Worm (Caenorhabditis elegans) whole organism, young adult: ENCODE results near the gene F01F1.14.

ENCODE experiments used
- B0261.1 ChIP-seq: sonication (generic microtip); optimal IDR thresholded peaks from 2 replicates; lab custom pipeline; 2016; ENCODE audit warnings: mild to moderate bottlenecking, missing genetic modification characterization, moderate library complexity, missing compliant biosample characterization
- C06A6.2 ChIP-seq: fragments of 200-800 bp; sonication (Bioruptor generic); conservative IDR thresholded peaks from 2 replicates; pipeline ENCODE4 v1.3.6; 2022; ENCODE audit warnings: missing genetic modification characterization, missing compliant biosample characterization
- F22D6.2 ChIP-seq: sonication (generic microtip); optimal IDR thresholded peaks from 2 replicates; lab custom pipeline; 2016; ENCODE audit warnings: mild to moderate bottlenecking, missing genetic modification characterization, missing compliant biosample characterization
- F39B2.1 ChIP-seq: fragments of 200-800 bp; sonication (Bioruptor generic); IDR thresholded peaks from 2 replicates; pipeline ENCODE4 v1.3.6; 2022; ENCODE audit warnings: missing genetic modification reagents, missing genetic modification characterization, missing compliant biosample characterization
- K11D2.4 ChIP-seq: fragments of 200-800 bp; sonication (Bioruptor generic); IDR thresholded peaks from 2 replicates; pipeline ENCODE4 v1.3.6; 2022; ENCODE audit warnings: missing genetic modification reagents, missing genetic modification characterization, missing compliant biosample characterization
- T07F8.4 ChIP-seq: sonication (generic microtip); optimal IDR thresholded peaks from 2 replicates; lab custom pipeline; 2016; ENCODE audit warnings: mild to moderate bottlenecking, missing genetic modification characterization, moderate library complexity, missing compliant biosample characterization
- T26A5.8 ChIP-seq: sonication (generic microtip); optimal IDR thresholded peaks from 2 replicates; lab custom pipeline; 2016; ENCODE audit warnings: missing genetic modification characterization, missing compliant biosample characterization
- Y53F4B.3 ChIP-seq: fragments of 200-800 bp; sonication (Bioruptor generic); IDR thresholded peaks from 2 replicates; pipeline ENCODE4 v1.3.6; 2022; ENCODE audit warnings: missing genetic modification reagents, missing genetic modification characterization, missing compliant biosample characterization
- Y67H2A.10 ChIP-seq: fragments of 200-800 bp; sonication (Bioruptor generic); conservative IDR thresholded peaks from 2 replicates; pipeline ENCODE4 v1.3.6; 2022; ENCODE audit warnings: missing genetic modification reagents, missing genetic modification characterization, missing compliant biosample characterization
- Y79H2A.3 ChIP-seq: fragments of 200-800 bp; sonication (Bioruptor generic); conservative IDR thresholded peaks from 2 replicates; pipeline ENCODE4 v1.3.6; 2022; ENCODE audit warnings: missing genetic modification reagents, missing genetic modification characterization, missing compliant biosample characterization
- Y95B8A.8 ChIP-seq: fragments of 200-800 bp; sonication (Bioruptor generic); IDR thresholded peaks from 2 replicates; pipeline ENCODE4 v1.3.6; 2022; ENCODE audit warnings: missing genetic modification reagents, missing genetic modification characterization, missing compliant biosample characterization
- akir-1 ChIP-seq: fragments of 200-800 bp; sonication (Bioruptor generic); optimal IDR thresholded peaks from 2 replicates; lab custom pipeline; 2018; ENCODE audit warnings: mild to moderate bottlenecking, missing genetic modification characterization, moderate library complexity, missing compliant biosample characterization
- ama-1 ChIP-seq, 3 experiments: fragments of 150-350 bp in 1 of 3; sonication (generic microtip) in 2 of 3; optimal IDR thresholded peaks; 2 replicates each; lab custom pipeline; 2014 to 2018; ENCODE audit warnings: missing biosample characterization in 2 of 3, missing genetic modification characterization in 2 of 3, missing genetic modification reagents in 2 of 3
- aptf-3 ChIP-seq: fragments of 200-800 bp; sonication (Bioruptor generic); IDR thresholded peaks from 2 replicates; pipeline ENCODE4 v1.3.6; 2022; ENCODE audit warnings: missing genetic modification characterization, missing compliant biosample characterization
- attf-5 ChIP-seq: fragments of 200-800 bp; sonication (Bioruptor generic); optimal IDR thresholded peaks from 2 replicates; lab custom pipeline; 2018; ENCODE audit warnings: mild to moderate bottlenecking, missing genetic modification characterization, missing compliant biosample characterization
- cebp-1 ChIP-seq, 2 experiments: fragments of 200-800 bp in 1 of 2; sonication (Bioruptor generic) in 1 of 2; sonication (generic microtip) in 1 of 2; IDR thresholded peaks in 1 of 2; optimal IDR thresholded peaks in 1 of 2; 2 replicates each; pipeline versions ENCODE4 v1.3.6 to Lab custom; 2017 to 2022; ENCODE audit warnings: missing compliant biosample characterization in 2 of 2, missing genetic modification characterization in 2 of 2, mild to moderate bottlenecking in 1 of 2, missing genetic modification reagents in 1 of 2, moderate library complexity in 1 of 2
- ceh-27 ChIP-seq: fragments of 200-800 bp; sonication (Bioruptor generic); optimal IDR thresholded peaks from 2 replicates; lab custom pipeline; 2018; ENCODE audit warnings: mild to moderate bottlenecking, missing genetic modification characterization, moderate library complexity, missing compliant biosample characterization
- ceh-40 ChIP-seq: fragments of 200-800 bp; sonication (Bioruptor generic); IDR thresholded peaks from 2 replicates; pipeline ENCODE4 v1.3.6; 2022; ENCODE audit warnings: missing genetic modification characterization, missing compliant biosample characterization
- ceh-79 ChIP-seq: sonication (generic microtip); optimal IDR thresholded peaks from 2 replicates; lab custom pipeline; 2017; ENCODE audit warnings: mild to moderate bottlenecking, missing genetic modification characterization, missing compliant biosample characterization
- ceh-91 ChIP-seq: fragments of 200-800 bp; sonication (Bioruptor generic); IDR thresholded peaks from 2 replicates; pipeline ENCODE4 v1.3.6; 2022; ENCODE audit warnings: missing genetic modification reagents, missing genetic modification characterization, missing compliant biosample characterization
- die-1 ChIP-seq: sonication (generic microtip); optimal IDR thresholded peaks from 2 replicates; lab custom pipeline; 2016; ENCODE audit warnings: missing genotype, mild to moderate bottlenecking, missing genetic modification characterization, missing compliant biosample characterization
- efl-1 ChIP-seq: fragments of 150-350 bp; optimal IDR thresholded peaks from 2 replicates; lab custom pipeline; 2014; ENCODE audit warnings: missing biosample characterization, missing genetic modification reagents, missing genetic modification characterization
- egrh-3 ChIP-seq: fragments of 200-800 bp; sonication (Bioruptor generic); IDR thresholded peaks from 2 replicates; pipeline ENCODE4 v1.3.6; 2022; ENCODE audit warnings: missing genetic modification reagents, missing genetic modification characterization, missing compliant biosample characterization
- ets-4 ChIP-seq: fragments of 200-800 bp; sonication (Bioruptor generic); optimal IDR thresholded peaks from 2 replicates; lab custom pipeline; 2018; ENCODE audit warnings: mild to moderate bottlenecking, missing genetic modification characterization, missing compliant biosample characterization
- fkh-3 ChIP-seq: sonication (generic microtip); optimal IDR thresholded peaks from 2 replicates; lab custom pipeline; 2016; ENCODE audit warnings: mild to moderate bottlenecking, missing genetic modification characterization, missing compliant biosample characterization
- gei-17 ChIP-seq: fragments of 200-800 bp; sonication (Bioruptor generic); optimal IDR thresholded peaks from 2 replicates; lab custom pipeline; 2018; ENCODE audit warnings: mild to moderate bottlenecking, missing genetic modification characterization, missing compliant biosample characterization
- him-1 ChIP-seq: sonication (generic microtip); optimal IDR thresholded peaks from 2 replicates; lab custom pipeline; 2016; ENCODE audit warnings: missing genotype, missing genetic modification reagents, missing genetic modification characterization, missing compliant biosample characterization
- hlh-26 ChIP-seq: fragments of 200-800 bp; sonication (Bioruptor generic); conservative IDR thresholded peaks from 2 replicates; pipeline ENCODE4 v1.3.6; 2022; ENCODE audit warnings: missing genetic modification reagents, missing genetic modification characterization, missing compliant biosample characterization
- hmg-1.2 ChIP-seq: fragments of 200-800 bp; sonication (Bioruptor generic); IDR thresholded peaks from 2 replicates; pipeline ENCODE4 v1.3.6; 2022; ENCODE audit warnings: missing genetic modification reagents, missing genetic modification characterization, missing compliant biosample characterization
- hmg-20 ChIP-seq: fragments of 200-800 bp; sonication (Bioruptor generic); IDR thresholded peaks from 2 replicates; pipeline ENCODE4 v1.3.6; 2022; ENCODE audit warnings: missing genetic modification reagents, missing genetic modification characterization, missing compliant biosample characterization
- let-526 ChIP-seq: fragments of 200-800 bp; sonication (Bioruptor generic); IDR thresholded peaks from 2 replicates; pipeline ENCODE4 v1.3.6; 2022; ENCODE audit warnings: missing genetic modification reagents, missing genetic modification characterization, missing compliant biosample characterization
- lin-54 ChIP-seq: fragments of 200-800 bp; sonication (Bioruptor generic); optimal IDR thresholded peaks from 2 replicates; lab custom pipeline; 2018; ENCODE audit warnings: mild to moderate bottlenecking, missing genetic modification characterization, missing compliant biosample characterization
- lir-1 ChIP-seq: fragments of 200-800 bp; sonication (Bioruptor generic); conservative IDR thresholded peaks from 2 replicates; pipeline ENCODE4 v1.3.6; 2022; ENCODE audit warnings: missing genetic modification reagents, missing genetic modification characterization, missing compliant biosample characterization
- madf-10 ChIP-seq: sonication (generic microtip); optimal IDR thresholded peaks from 2 replicates; lab custom pipeline; 2016; ENCODE audit warnings: mild to moderate bottlenecking, missing genetic modification characterization, missing compliant biosample characterization
- madf-3 ChIP-seq: fragments of 200-800 bp; sonication (Bioruptor generic); IDR thresholded peaks from 2 replicates; pipeline ENCODE4 v1.3.6; 2022; ENCODE audit warnings: missing genetic modification reagents, missing genetic modification characterization, missing compliant biosample characterization
- madf-6 ChIP-seq: fragments of 200-800 bp; sonication (Bioruptor generic); IDR thresholded peaks from 2 replicates; pipeline ENCODE4 v1.3.6; 2022; ENCODE audit warnings: missing genetic modification reagents, missing genetic modification characterization, missing compliant biosample characterization
- madf-8 ChIP-seq: fragments of 200-800 bp; sonication (Bioruptor generic); conservative IDR thresholded peaks from 2 replicates; pipeline ENCODE4 v1.3.6; 2022; ENCODE audit warnings: missing genetic modification reagents, missing genetic modification characterization, missing compliant biosample characterization
- mcd-1 ChIP-seq: fragments of 200-800 bp; sonication (Bioruptor generic); IDR thresholded peaks from 2 replicates; pipeline ENCODE4 v1.3.6; 2022; ENCODE audit warnings: missing genetic modification reagents, missing genetic modification characterization, missing compliant biosample characterization
- mes-4 ChIP-seq: sonication (generic microtip); optimal IDR thresholded peaks from 2 replicates; lab custom pipeline; 2016; ENCODE audit warnings: missing genotype, missing genetic modification characterization, missing compliant biosample characterization
- nfyb-1 ChIP-seq: fragments of 200-800 bp; sonication (Bioruptor generic); IDR thresholded peaks from 2 replicates; pipeline ENCODE4 v1.3.6; 2022; ENCODE audit warnings: missing genetic modification reagents, missing genetic modification characterization, missing compliant biosample characterization
- pbrm-1 ChIP-seq: fragments of 200-800 bp; sonication (Bioruptor generic); IDR thresholded peaks from 2 replicates; pipeline ENCODE4 v1.3.6; 2022; ENCODE audit warnings: missing genetic modification reagents, missing genetic modification characterization, missing compliant biosample characterization
- rcor-1 ChIP-seq: fragments of 200-800 bp; sonication (Bioruptor generic); IDR thresholded peaks from 2 replicates; pipeline ENCODE4 v1.3.6; 2022; ENCODE audit warnings: missing genetic modification reagents, missing genetic modification characterization, missing compliant biosample characterization
- snpc-1.1 ChIP-seq: sonication (generic microtip); optimal IDR thresholded peaks from 2 replicates; lab custom pipeline; 2017; ENCODE audit warnings: missing genetic modification characterization, mild to moderate bottlenecking, missing compliant biosample characterization, antibody characterized with exemption, moderate library complexity, missing genotype, missing genetic modification reagents; ENCODE audit not compliant: insufficient read depth
- somi-1 ChIP-seq: fragments of 200-800 bp; sonication (Bioruptor generic); optimal IDR thresholded peaks from 2 replicates; lab custom pipeline; 2018; ENCODE audit warnings: mild to moderate bottlenecking, missing genetic modification characterization, missing compliant biosample characterization
- tbp1 ChIP-seq: fragments of 200-800 bp; sonication (Bioruptor generic); optimal IDR thresholded peaks from 2 replicates; lab custom pipeline; 2018; ENCODE audit warnings: mild to moderate bottlenecking, missing genetic modification characterization, missing compliant biosample characterization
- zfh-2 ChIP-seq: fragments of 200-800 bp; sonication (Bioruptor generic); conservative IDR thresholded peaks from 2 replicates; pipeline ENCODE4 v1.3.6; 2022; ENCODE audit warnings: missing genetic modification reagents, missing genetic modification characterization, missing compliant biosample characterization
- zim-3 ChIP-seq: sonication (generic microtip); optimal IDR thresholded peaks from 2 replicates; lab custom pipeline; 2017; ENCODE audit warnings: mild to moderate bottlenecking, missing genetic modification characterization, moderate library complexity, missing compliant biosample characterization
- ztf-18 ChIP-seq: sonication (generic microtip); optimal IDR thresholded peaks from 2 replicates; lab custom pipeline; 2016; ENCODE audit warnings: missing genotype, mild to moderate bottlenecking, missing genetic modification characterization, missing compliant biosample characterization
- ztf-26 ChIP-seq: sonication (generic microtip); optimal IDR thresholded peaks from 2 replicates; lab custom pipeline; 2017; ENCODE audit warnings: missing genetic modification characterization, missing compliant biosample characterization

The F01F1.14 gene

ce11 chrIII:5841676-5842075, 41.0 kb downstream of the F01F1.14 start:
- no peak for TF ChIP-seq aptf-3
- no peak for TF ChIP-seq F39B2.1
- TF ChIP-seq ceh-79 (tag; lab: Kevin White, UChicago): no peak
- TF ChIP-seq F22D6.2 (tag; lab: Kevin White, UChicago): no peak
- TF ChIP-seq snpc-1.1 (tag; lab: Kevin White, UChicago): no peak
- TF ChIP-seq lin-54 (GFP tag; lab: Kevin White, UChicago): no peak
- TF ChIP-seq ceh-40 (GFP tag; lab: Robert Waterston, UW): no peak
- no peak for TF ChIP-seq attf-5 (GFP tag; lab: Kevin White, UChicago)
- no peak for TF ChIP-seq rcor-1 (GFP tag; lab: Robert Waterston, UW)
- TF ChIP-seq Y53F4B.3: no peak
- TF ChIP-seq Y67H2A.10 (GFP tag; lab: Robert Waterston, UW): no peak
- TF ChIP-seq madf-10: no peak
- peak; percentile 59; the same call in 1 of the 2 replicates for TF ChIP-seq zfh-2 (GFP tag; lab: Robert Waterston, UW)
- no peak for TF ChIP-seq akir-1 (GFP tag; lab: Kevin White, UChicago)
- no peak for TF ChIP-seq ama-1 (optimal IDR thresholded peaks at IDR 0.05; lab: Kevin White, UChicago)
- TF ChIP-seq ama-1 (GFP tag; optimal IDR thresholded peaks at IDR 0.05; lab: Kevin White, UChicago): no peak
- no peak for TF ChIP-seq die-1 (tag; lab: Kevin White, UChicago)
- TF ChIP-seq K11D2.4 (GFP tag; lab: Robert Waterston, UW): no peak
- no peak for TF ChIP-seq madf-6 (GFP tag; lab: Robert Waterston, UW)
- no peak for TF ChIP-seq hlh-26 (GFP tag; lab: Robert Waterston, UW)
- no peak for TF ChIP-seq mcd-1 (GFP tag; lab: Robert Waterston, UW)
- TF ChIP-seq hmg-1.2 (GFP tag; lab: Robert Waterston, UW): peak; percentile 19; the same call in 1 of the 2 replicates
- no peak for TF ChIP-seq C06A6.2 (GFP tag; lab: Robert Waterston, UW)
- TF ChIP-seq gei-17: no peak
- TF ChIP-seq tbp1 (GFP tag; lab: Kevin White, UChicago): peak; percentile 25
- no peak for TF ChIP-seq ceh-91 (GFP tag; lab: Robert Waterston, UW)
- no peak for TF ChIP-seq efl-1 (GFP tag; lab: Kevin White, UChicago)
- TF ChIP-seq fkh-3: no peak
- TF ChIP-seq ets-4: no peak
- peak; percentile 13 for TF ChIP-seq somi-1 (GFP tag; lab: Kevin White, UChicago)
- TF ChIP-seq madf-3 (GFP tag; lab: Robert Waterston, UW): no peak
- no peak for TF ChIP-seq egrh-3 (GFP tag; lab: Robert Waterston, UW)
- no peak for TF ChIP-seq T26A5.8 (tag; lab: Kevin White, UChicago)
- no peak for TF ChIP-seq B0261.1 (tag; lab: Kevin White, UChicago)
- peak; percentile 21; the same call in 1 of the 2 replicates for TF ChIP-seq nfyb-1 (GFP tag; lab: Robert Waterston, UW)
- TF ChIP-seq Y79H2A.3 (GFP tag; lab: Robert Waterston, UW): no peak
- TF ChIP-seq cebp-1 (GFP tag; IDR thresholded peaks at IDR 0.05; lab: Robert Waterston, UW): no peak
- TF ChIP-seq cebp-1 (tag; optimal IDR thresholded peaks at IDR 0.05; lab: Kevin White, UChicago): peak; percentile 57
- TF ChIP-seq ztf-26 (tag; lab: Kevin White, UChicago): no peak
- no peak for TF ChIP-seq madf-8
- TF ChIP-seq him-1 (tag; lab: Kevin White, UChicago): no peak
- no peak for TF ChIP-seq ceh-27
- TF ChIP-seq T07F8.4 (tag; lab: Kevin White, UChicago): no peak
- no peak for TF ChIP-seq mes-4 (tag; lab: Kevin White, UChicago)
- TF ChIP-seq hmg-20 (GFP tag; lab: Robert Waterston, UW): no peak
- TF ChIP-seq pbrm-1 (GFP tag; lab: Robert Waterston, UW): no peak
- no peak for TF ChIP-seq lir-1 (GFP tag; lab: Robert Waterston, UW)
- TF ChIP-seq let-526 (GFP tag; lab: Robert Waterston, UW): no peak
- TF ChIP-seq ztf-18 (tag; lab: Kevin White, UChicago): no peak
- no peak for TF ChIP-seq Y95B8A.8
- TF ChIP-seq zim-3 (tag; lab: Kevin White, UChicago): no peak
